Worm (Caenorhabditis elegans) whole organism, L2 larva: Measurements from ENCODE around the gene bath-28.

Experiments used
- C34F6.9 ChIP-seq: fragments of 150-350 bp; optimal IDR thresholded peaks from 2 replicates; lab custom pipeline; 2014; ENCODE audit warnings: missing biosample characterization, missing genetic modification characterization
- F13H6.1 ChIP-seq: sonication (generic microtip); optimal IDR thresholded peaks from 2 replicates; lab custom pipeline; 2016; ENCODE audit warnings: missing genetic modification characterization, missing compliant biosample characterization
- Y55F3AM.14 ChIP-seq: fragments of 200-800 bp; sonication (Bioruptor generic); optimal IDR thresholded peaks from 2 replicates; lab custom pipeline; 2018; ENCODE audit warnings: mild to moderate bottlenecking, missing genetic modification characterization, missing compliant biosample characterization
- ZK546.5 ChIP-seq: sonication (generic microtip); optimal IDR thresholded peaks from 2 replicates; lab custom pipeline; 2017; ENCODE audit warnings: missing biosample characterization, missing genetic modification characterization
- ama-1 ChIP-seq: fragments of 150-350 bp; optimal IDR thresholded peaks from 2 replicates; lab custom pipeline; 2018; ENCODE audit warnings: inconsistent platforms
- blmp-1 ChIP-seq: sonication (generic microtip); optimal IDR thresholded peaks from 2 replicates; lab custom pipeline; 2017; ENCODE audit warnings: missing genetic modification characterization, mild to moderate bottlenecking, missing compliant biosample characterization, antibody characterized with exemption, moderate library complexity; ENCODE audit not compliant: insufficient read depth
- crh-2 ChIP-seq: sonication (generic microtip); optimal IDR thresholded peaks from 2 replicates; lab custom pipeline; 2017; ENCODE audit warnings: missing biosample characterization, missing genetic modification characterization
- dmd-4 ChIP-seq: sonication (generic microtip); optimal IDR thresholded peaks from 2 replicates; lab custom pipeline; 2017; ENCODE audit warnings: missing biosample characterization, missing genetic modification characterization
- egl-27 ChIP-seq: sonication (generic microtip); optimal IDR thresholded peaks from 3 replicates; lab custom pipeline; 2017; ENCODE audit warnings: missing biosample characterization, missing genetic modification reagents, missing genetic modification characterization
- elt-3 ChIP-seq: sonication (generic microtip); optimal IDR thresholded peaks from 2 replicates; lab custom pipeline; 2017; ENCODE audit warnings: missing biosample characterization, missing genetic modification characterization
- fos-1 ChIP-seq: fragments of 150-350 bp; optimal IDR thresholded peaks from 2 replicates; lab custom pipeline; 2014; ENCODE audit warnings: missing biosample characterization, missing genetic modification characterization
- gmeb-1 ChIP-seq: fragments of 150-350 bp; optimal IDR thresholded peaks from 2 replicates; lab custom pipeline; 2014; ENCODE audit warnings: missing biosample characterization, missing genetic modification characterization
- lin-13 ChIP-seq: fragments of 150-350 bp; optimal IDR thresholded peaks from 2 replicates; lab custom pipeline; 2014; ENCODE audit warnings: missing biosample characterization, missing genetic modification reagents, missing genetic modification characterization
- lin-39 ChIP-seq: fragments of 150-350 bp; optimal IDR thresholded peaks from 2 replicates; lab custom pipeline; 2014; ENCODE audit warnings: missing biosample characterization, missing genetic modification reagents, missing genetic modification characterization
- lsy-2 ChIP-seq, 2 experiments: fragments of 150-350 bp in 1 of 2; sonication (generic microtip) in 1 of 2; optimal IDR thresholded peaks; 2 replicates each; lab custom pipeline; 2014 to 2017; ENCODE audit warnings: missing biosample characterization in 2 of 2, missing genetic modification characterization in 2 of 2
- mab-5 ChIP-seq: fragments of 150-350 bp; optimal IDR thresholded peaks from 2 replicates; lab custom pipeline; 2014; ENCODE audit warnings: missing biosample characterization, missing genetic modification characterization
- mbf-1 ChIP-seq: sonication (generic microtip); optimal IDR thresholded peaks from 2 replicates; lab custom pipeline; 2017; ENCODE audit warnings: missing biosample characterization, missing genetic modification characterization
- mdl-1 ChIP-seq, 2 experiments: fragments of 150-350 bp in 1 of 2; sonication (generic microtip) in 1 of 2; optimal IDR thresholded peaks; 2 replicates each; lab custom pipeline; 2017; ENCODE audit warnings: missing biosample characterization in 2 of 2, missing genetic modification characterization in 2 of 2
- nhr-11 ChIP-seq: fragments of 150-350 bp; optimal IDR thresholded peaks from 2 replicates; lab custom pipeline; 2014; ENCODE audit warnings: missing biosample characterization, missing genetic modification characterization
- nhr-12 ChIP-seq: fragments of 150-350 bp; optimal IDR thresholded peaks from 2 replicates; lab custom pipeline; 2014; ENCODE audit warnings: missing biosample characterization, missing genetic modification characterization
- nhr-129 ChIP-seq: fragments of 150-350 bp; optimal IDR thresholded peaks from 2 replicates; lab custom pipeline; 2014; ENCODE audit warnings: missing biosample characterization, missing genetic modification characterization
- nhr-21 ChIP-seq: fragments of 150-350 bp; optimal IDR thresholded peaks from 2 replicates; lab custom pipeline; 2014; ENCODE audit warnings: missing biosample characterization, missing genetic modification characterization
- nhr-237 ChIP-seq: fragments of 150-350 bp; optimal IDR thresholded peaks from 2 replicates; lab custom pipeline; 2014; ENCODE audit warnings: missing biosample characterization, missing genetic modification characterization
- nhr-25 ChIP-seq: fragments of 150-350 bp; sonication (generic microtip); optimal IDR thresholded peaks from 3 replicates; lab custom pipeline; 2014; ENCODE audit warnings: missing biosample characterization, missing genetic modification characterization
- nhr-77 ChIP-seq: fragments of 150-350 bp; optimal IDR thresholded peaks from 2 replicates; lab custom pipeline; 2014; ENCODE audit warnings: missing biosample characterization, missing genetic modification characterization
- peb-1 ChIP-seq: fragments of 150-350 bp; optimal IDR thresholded peaks from 2 replicates; lab custom pipeline; 2014; ENCODE audit warnings: missing biosample characterization, missing genetic modification characterization
- sem-4 ChIP-seq: fragments of 150-350 bp; optimal IDR thresholded peaks from 2 replicates; lab custom pipeline; 2014; ENCODE audit warnings: missing biosample characterization, missing genetic modification reagents, missing genetic modification characterization
- skn-1 ChIP-seq: sonication (generic microtip); optimal IDR thresholded peaks from 2 replicates; lab custom pipeline; 2017; ENCODE audit warnings: missing biosample characterization, missing genetic modification characterization
- sma-9 ChIP-seq, 2 experiments: fragments of 150-350 bp in 1 of 2; sonication (generic microtip) in 1 of 2; optimal IDR thresholded peaks; 2 replicates each; lab custom pipeline; 2014 to 2016; ENCODE audit warnings: missing genetic modification characterization in 2 of 2, mild to moderate bottlenecking in 1 of 2, missing biosample characterization in 1 of 2, missing compliant biosample characterization in 1 of 2, missing genetic modification reagents in 1 of 2, moderate library complexity in 1 of 2
- unc-39 ChIP-seq: fragments of 150-350 bp; optimal IDR thresholded peaks from 2 replicates; lab custom pipeline; 2014; ENCODE audit warnings: missing biosample characterization, missing genetic modification characterization
- unc-55 ChIP-seq: fragments of 150-350 bp; sonication (generic microtip); optimal IDR thresholded peaks from 3 replicates; lab custom pipeline; 2014; ENCODE audit warnings: missing biosample characterization, missing genetic modification reagents, missing genetic modification characterization
- zag-1 ChIP-seq: fragments of 150-350 bp; optimal IDR thresholded peaks from 2 replicates; lab custom pipeline; 2014; ENCODE audit warnings: missing biosample characterization, missing genetic modification characterization
- ztf-1 ChIP-seq: fragments of 200-800 bp; sonication (Bioruptor generic); conservative IDR thresholded peaks from 2 replicates; pipeline ENCODE4 v1.3.6; 2022; ENCODE audit warnings: missing genetic modification characterization, missing compliant biosample characterization
- ztf-11 ChIP-seq: sonication (generic microtip); optimal IDR thresholded peaks from 2 replicates; lab custom pipeline; 2017; ENCODE audit warnings: missing biosample characterization, missing genetic modification characterization

bath-28 gene

ce11 chrII:3344917-3345316 lies at the start of gene bath-28:
Gene bath-28, minus strand, starts transcription at chrII:3344967.
- TF ChIP-seq nhr-21 (no peak), lin-13 (no peak), lin-39 (no peak), nhr-11 (tag; lab: Kevin White, UChicago) (no peak), lsy-2 (tag; optimal IDR thresholded peaks at IDR 0.05; lab: Kevin White, UChicago) (no peak), blmp-1 (tag; lab: Kevin White, UChicago) (no peak), ztf-1 (GFP tag; lab: Robert Waterston, UW) (no peak), unc-55 (no peak), nhr-129 (tag; lab: Kevin White, UChicago) (no peak), peb-1 (tag; lab: Kevin White, UChicago) (no peak), mdl-1 (tag; optimal IDR thresholded peaks at IDR 0.05; lab: Kevin White, UChicago) (no peak), nhr-77 (tag; lab: Kevin White, UChicago) (no peak), unc-39 (no peak), nhr-237 (no peak)

- TF ChIP-seq lin-39, result no peak
- TF ChIP-seq nhr-237, result no peak
- no peak for TF ChIP-seq unc-55
- no peak for TF ChIP-seq lsy-2 (tag; optimal IDR thresholded peaks at IDR 0.05; lab: Kevin White, UChicago)
- no peak for TF ChIP-seq sma-9 (GFP tag; optimal IDR thresholded peaks at IDR 0.05; lab: Kevin White, UChicago)
- no peak for TF ChIP-seq sma-9 (tag; optimal IDR thresholded peaks at IDR 0.05; lab: Kevin White, UChicago)
- no peak for TF ChIP-seq F13H6.1 (tag; lab: Kevin White, UChicago)
- TF ChIP-seq C34F6.9 (tag; lab: Kevin White, UChicago), result no peak
- TF ChIP-seq mab-5 (tag; lab: Kevin White, UChicago), result no peak
Measured at ce11 chrII:3387503-3387902, 42.7 kb upstream of the bath-28 start, which contains the start of gene T06D4.6. Gene T06D4.6, minus strand, starts transcription at chrII:3387603.

- no peak for TF ChIP-seq ztf-11 (tag; lab: Kevin White, UChicago)
- no peak for TF ChIP-seq Y55F3AM.14
- no peak for TF ChIP-seq nhr-129 (tag; lab: Kevin White, UChicago)
- TF ChIP-seq skn-1 (tag; lab: Kevin White, UChicago), result no peak
- TF ChIP-seq sma-9 (GFP tag; optimal IDR thresholded peaks at IDR 0.05; lab: Kevin White, UChicago), result no peak
- TF ChIP-seq sma-9 (tag; optimal IDR thresholded peaks at IDR 0.05; lab: Kevin White, UChicago), result no peak
- TF ChIP-seq gmeb-1 (tag; lab: Kevin White, UChicago), result no peak
- TF ChIP-seq unc-39, result no peak
- no peak for TF ChIP-seq ztf-1 (GFP tag; lab: Robert Waterston, UW)
- no peak for TF ChIP-seq F13H6.1 (tag; lab: Kevin White, UChicago)
- no peak for TF ChIP-seq mdl-1 (tag; optimal IDR thresholded peaks at IDR 0.05; lab: Kevin White, UChicago)
- TF ChIP-seq lin-13, result no peak
- no peak for TF ChIP-seq mbf-1 (tag; lab: Kevin White, UChicago)
- TF ChIP-seq nhr-12 (tag; lab: Kevin White, UChicago), result no peak
- no peak for TF ChIP-seq lsy-2 (tag; optimal IDR thresholded peaks at IDR 0.05; lab: Kevin White, UChicago)
- TF ChIP-seq peb-1 (tag; lab: Kevin White, UChicago), result no peak
- no peak for TF ChIP-seq egl-27 (tag; lab: Kevin White, UChicago)
Measured at ce11 chrII:3385736-3386135, 41.0 kb upstream of the bath-28 start, which contains the start of gene T06D4.2. Gene T06D4.2, minus strand, starts transcription at chrII:3385905.

ce11 chrII:3383116-3383515 lies 38.3 kb upstream of the bath-28 start:
- TF ChIP-seq lsy-2 (tag; optimal IDR thresholded peaks at IDR 0.05; lab: Kevin White, UChicago), result no peak
- TF ChIP-seq ZK546.5, result no peak
- no peak for TF ChIP-seq ztf-11 (tag; lab: Kevin White, UChicago)
- TF ChIP-seq ama-1 (lab: Kevin White, UChicago), result no peak
- no peak for TF ChIP-seq crh-2 (tag; lab: Kevin White, UChicago)
- no peak for TF ChIP-seq dmd-4 (tag; lab: Kevin White, UChicago)
- TF ChIP-seq unc-55, result no peak
- TF ChIP-seq nhr-129 (tag; lab: Kevin White, UChicago), result no peak
- no peak for TF ChIP-seq fos-1 (tag; lab: Kevin White, UChicago)
- no peak for TF ChIP-seq sem-4
- no peak for TF ChIP-seq nhr-25 (tag; lab: Kevin White, UChicago)
- TF ChIP-seq lin-13, result no peak
- no peak for TF ChIP-seq lin-39
- TF ChIP-seq zag-1 (tag; lab: Kevin White, UChicago), result no peak
- no peak for TF ChIP-seq sma-9 (GFP tag; optimal IDR thresholded peaks at IDR 0.05; lab: Kevin White, UChicago)
- TF ChIP-seq sma-9 (tag; optimal IDR thresholded peaks at IDR 0.05; lab: Kevin White, UChicago), result no peak
- no peak for TF ChIP-seq elt-3 (tag; lab: Kevin White, UChicago)
- no peak for TF ChIP-seq gmeb-1 (tag; lab: Kevin White, UChicago)
- no peak for TF ChIP-seq nhr-21
- no peak for TF ChIP-seq mbf-1 (tag; lab: Kevin White, UChicago)
- TF ChIP-seq C34F6.9 (tag; lab: Kevin White, UChicago), result no peak
